Fruit fly (Drosophila melanogaster) whole organism, prepupa: ENCODE measurements around the gene CG6908.

Experiments used
- CG10669 ChIP-seq: fragments of 200-800 bp; sonication (Bioruptor generic); optimal IDR thresholded peaks from 3 replicates; lab custom pipeline; 2018; ENCODE audit warnings: missing biosample characterization, mild to moderate bottlenecking, missing genetic modification characterization, moderate library complexity
- CG11762 ChIP-seq: fragments of 200-800 bp; sonication (Bioruptor generic); optimal IDR thresholded peaks from 3 replicates; lab custom pipeline; 2016; ENCODE audit warnings: missing biosample characterization, missing genetic modification characterization; ENCODE audit not compliant: insufficient read depth
- CG3032 ChIP-seq: fragments of 200-800 bp; optimal IDR thresholded peaks from 2 replicates; lab custom pipeline; 2019; ENCODE audit warnings: missing biosample characterization, mild to moderate bottlenecking, missing genetic modification characterization, moderate library complexity
- CG6792 ChIP-seq: fragments of 200-800 bp; sonication (Bioruptor generic); optimal IDR thresholded peaks from 3 replicates; lab custom pipeline; 2016; ENCODE audit warnings: missing biosample characterization, missing genetic modification characterization
- Eip78C ChIP-seq: fragments of 200-800 bp; sonication (Bioruptor generic); peaks from one replicate; lab custom pipeline; 2016; ENCODE audit warnings: missing biosample characterization, missing genetic modification characterization
- Eip93F ChIP-seq: fragments of 200-800 bp; sonication (Bioruptor generic); optimal IDR thresholded peaks from 2 replicates; lab custom pipeline; 2016; ENCODE audit warnings: missing biosample characterization, mild to moderate bottlenecking, missing genetic modification characterization
- Gug ChIP-seq: fragments of 200-800 bp; sonication (Bioruptor generic); IDR thresholded peaks from 2 replicates; pipeline ENCODE4 v1.3.6; 2022; ENCODE audit warnings: missing biosample characterization, missing genetic modification characterization
- ss ChIP-seq, 2 experiments: fragments of 200-800 bp; sonication (Bioruptor generic); optimal IDR thresholded peaks; 2 replicates in 1 of 2; 3 replicates in 1 of 2; lab custom pipeline; 2017 to 2018; ENCODE audit warnings: mild to moderate bottlenecking in 2 of 2, missing biosample characterization in 2 of 2, missing genetic modification characterization in 2 of 2, moderate library complexity in 1 of 2

- peak; percentile 77 for TF ChIP-seq Eip78C (GFP tag; lab: Kevin White, UChicago)
- no peak for TF ChIP-seq CG3032 (tag; lab: Kevin White, UChicago)
- no peak for TF ChIP-seq Gug (GFP tag; lab: Robert Waterston, UW)
- no peak for TF ChIP-seq ss (GFP tag; optimal IDR thresholded peaks at IDR 0.05; lab: Kevin White, UChicago)
- TF ChIP-seq Eip93F (GFP tag; lab: Kevin White, UChicago), result no peak
- no peak for TF ChIP-seq CG6792 (GFP tag; lab: Kevin White, UChicago)
- TF ChIP-seq CG11762 (GFP tag; lab: Kevin White, UChicago), result no peak
- TF ChIP-seq CG10669 (GFP tag; lab: Kevin White, UChicago), result peak; percentile 75
Measured at dm6 chr3R:11694311-11695305, 4.8 kb upstream of the CG6908 start, which contains the start of gene Fer3.
